Fruit fly (Drosophila melanogaster) ovary, adult (tissue): ENCODE results near the gene Rh4.

Experiments
- CG17801 ChIP-seq: fragments of 200-800 bp; optimal IDR thresholded peaks from 2 replicates; lab custom pipeline; 2019; ENCODE audit warnings: missing biosample characterization, mild to moderate bottlenecking, missing genetic modification characterization, moderate library complexity; ENCODE audit not compliant: partially characterized antibody

Rh4 gene

DNA sequence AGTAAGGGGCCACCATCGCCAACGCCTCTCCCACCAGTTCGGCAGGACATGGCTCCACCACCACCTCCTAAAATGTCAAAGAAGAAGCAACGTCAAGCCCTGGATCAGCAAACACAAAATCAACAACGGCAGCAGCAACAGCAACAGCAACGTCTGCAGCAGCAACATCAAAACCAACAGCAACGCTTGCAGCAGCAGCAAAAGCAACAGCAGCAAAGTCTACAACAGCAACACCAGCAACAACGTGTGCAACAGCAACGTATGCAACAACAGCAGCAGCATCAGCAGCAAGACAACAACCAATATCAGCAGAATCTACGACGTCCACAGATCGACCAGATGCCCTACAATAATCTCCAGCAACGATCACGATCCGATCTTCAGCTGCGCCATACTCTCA, 10.8 kb downstream of the Rh4 start:
- TF ChIP-seq CG17801 (GFP tag; lab: Kevin White, UChicago), result no peak

dm6 chr3L:16845607-16846277, 16.6 kb downstream of the Rh4 start, which contains the start of gene CG32161:
CG32161 (plus strand) TSS chr3L:16846227.
- TF ChIP-seq CG17801 (GFP tag; lab: Kevin White, UChicago), result no peak

- peak; percentile 76 for TF ChIP-seq CG17801 (GFP tag; lab: Kevin White, UChicago)
Observed at dm6 chr3L:16844920-16845573, 17.3 kb downstream of the Rh4 start, which contains the start of the genes kud and Zcchc7. kud (minus strand) TSS chr3L:16844991. Zcchc7 (plus strand) TSS chr3L:16845386.

dm6 chr3L:16842952-16843351, 19.4 kb downstream of the Rh4 start:
- no peak for TF ChIP-seq CG17801 (GFP tag; lab: Kevin White, UChicago)

dm6 chr3L:16842087-16842567, 20.2 kb downstream of the Rh4 start, which contains the start of gene TSG101:
TSG101 (plus strand) TSS chr3L:16842294.
- TF ChIP-seq CG17801 (GFP tag; lab: Kevin White, UChicago), result peak; percentile 4

- no peak for TF ChIP-seq CG17801 (GFP tag; lab: Kevin White, UChicago)
Observed at dm6 chr3L:16840540-16840939, 21.8 kb downstream of the Rh4 start.

DNA sequence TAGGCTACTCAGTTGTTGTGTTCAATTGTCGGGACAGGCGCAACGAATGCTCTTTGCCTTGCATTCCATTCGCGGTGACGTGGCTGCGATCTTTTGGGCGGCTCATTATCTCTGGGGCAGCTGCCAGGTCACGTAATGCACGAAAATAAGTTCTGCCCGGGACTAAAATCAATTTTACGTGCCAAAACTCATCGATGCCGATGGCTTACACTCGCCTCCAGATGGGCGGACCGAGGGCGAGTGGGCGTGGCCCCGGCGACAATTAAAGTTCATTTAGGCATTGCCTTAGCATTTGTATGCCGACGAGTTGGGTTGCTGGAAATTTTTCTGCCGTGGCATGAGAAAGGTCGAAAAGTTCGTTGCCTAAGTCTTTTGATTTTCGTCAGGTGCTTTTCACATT, 25.6 kb downstream of the Rh4 start:
- no peak for TF ChIP-seq CG17801 (GFP tag; lab: Kevin White, UChicago)

- TF ChIP-seq CG17801 (GFP tag; lab: Kevin White, UChicago), result no peak
Observed at dm6 chr3L:16829983-16830382, 32.3 kb downstream of the Rh4 start.

DNA sequence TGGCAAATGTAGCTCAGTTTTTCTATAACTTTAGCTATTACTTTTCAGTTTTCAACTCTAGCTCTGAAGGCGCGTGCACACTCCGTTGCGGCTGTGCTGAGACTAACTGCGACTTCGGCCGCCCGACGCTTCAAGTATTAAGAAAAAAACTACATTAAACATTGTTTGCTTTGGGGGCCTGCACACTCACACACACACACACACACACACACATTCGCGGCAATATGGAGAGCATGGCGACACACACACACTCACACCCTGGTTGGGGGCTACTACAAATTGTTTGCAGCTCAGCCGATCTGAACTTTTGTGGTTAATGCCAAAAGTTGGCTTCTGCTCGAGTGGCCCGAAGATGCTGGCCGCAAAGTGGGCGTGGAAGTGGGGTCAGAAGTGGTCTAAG, 33.4 kb downstream of the Rh4 start, which contains the start of gene CG13024:
TSS of gene CG13024 (minus strand) at position 108 of the 400 bp plus-strand sequence.
- TF ChIP-seq CG17801 (GFP tag; lab: Kevin White, UChicago), result no peak

- no peak for TF ChIP-seq CG17801 (GFP tag; lab: Kevin White, UChicago)
Observed at dm6 chr3L:16825195-16825594, 37.1 kb downstream of the Rh4 start.

dm6 chr3L:16824725-16825124, 37.6 kb downstream of the Rh4 start:
- TF ChIP-seq CG17801 (GFP tag; lab: Kevin White, UChicago), result no peak

DNA sequence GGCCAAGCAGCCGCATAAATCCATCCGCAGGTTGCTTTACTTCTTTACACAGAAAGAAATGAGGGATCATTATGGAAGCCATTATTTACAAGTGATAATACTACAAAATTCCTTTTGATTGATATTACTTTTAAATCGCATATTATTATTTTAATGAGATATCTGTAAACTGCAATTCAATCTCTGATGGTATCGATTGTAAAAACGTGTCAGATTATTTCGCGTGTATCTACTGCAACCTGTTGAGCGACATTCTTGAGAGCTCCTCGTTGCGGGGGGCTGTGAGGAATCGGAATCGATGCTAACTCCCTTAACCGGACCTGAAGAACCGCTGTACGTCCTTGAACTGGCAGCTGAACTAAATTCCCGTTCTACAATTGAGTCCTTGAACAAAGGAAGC, 44.3 kb downstream of the Rh4 start:
- TF ChIP-seq CG17801 (GFP tag; lab: Kevin White, UChicago), result no peak

DNA sequence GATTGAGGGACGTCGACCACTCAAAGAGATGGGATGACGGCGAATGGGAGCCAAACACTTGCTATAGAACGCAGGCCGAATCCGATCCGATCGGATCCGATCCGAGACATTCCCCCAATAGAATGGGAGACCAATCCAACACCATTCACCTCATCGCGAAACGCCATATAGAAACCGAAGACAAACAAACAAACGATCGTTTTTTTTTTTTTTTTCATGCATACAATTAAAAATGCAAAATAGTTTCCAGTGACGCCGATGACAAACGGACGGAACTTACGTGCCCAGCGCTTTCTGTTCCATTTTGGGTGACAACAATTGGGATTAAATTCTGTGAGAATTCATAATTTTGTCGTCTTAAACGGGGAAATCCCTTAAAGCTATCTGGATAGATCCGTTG, 48.3 kb downstream of the Rh4 start:
- no peak for TF ChIP-seq CG17801 (GFP tag; lab: Kevin White, UChicago)

DNA sequence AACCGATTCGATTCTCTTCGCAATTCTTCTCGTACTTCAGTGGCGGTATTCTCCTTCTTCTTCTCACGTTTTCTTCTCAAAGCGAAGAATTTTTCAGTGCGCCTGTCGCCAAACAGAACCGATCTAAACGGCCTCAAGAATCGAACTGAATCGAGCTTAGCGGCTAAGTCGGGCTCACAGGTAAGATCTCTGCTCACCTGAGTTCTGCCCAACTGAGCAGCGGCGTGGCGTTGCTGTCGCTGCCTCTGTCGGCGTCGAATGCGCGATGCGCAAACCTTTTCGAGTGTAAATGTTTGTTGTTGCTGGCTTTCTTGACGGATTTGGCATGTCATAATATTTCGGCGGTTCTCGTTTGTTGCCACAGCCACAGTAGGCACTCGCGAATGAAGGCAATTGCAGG, 50.4 kb downstream of the Rh4 start:
- TF ChIP-seq CG17801 (GFP tag; lab: Kevin White, UChicago), result no peak

dm6 chr3L:16810512-16810911, 51.8 kb downstream of the Rh4 start:
- TF ChIP-seq CG17801 (GFP tag; lab: Kevin White, UChicago), result no peak

DNA sequence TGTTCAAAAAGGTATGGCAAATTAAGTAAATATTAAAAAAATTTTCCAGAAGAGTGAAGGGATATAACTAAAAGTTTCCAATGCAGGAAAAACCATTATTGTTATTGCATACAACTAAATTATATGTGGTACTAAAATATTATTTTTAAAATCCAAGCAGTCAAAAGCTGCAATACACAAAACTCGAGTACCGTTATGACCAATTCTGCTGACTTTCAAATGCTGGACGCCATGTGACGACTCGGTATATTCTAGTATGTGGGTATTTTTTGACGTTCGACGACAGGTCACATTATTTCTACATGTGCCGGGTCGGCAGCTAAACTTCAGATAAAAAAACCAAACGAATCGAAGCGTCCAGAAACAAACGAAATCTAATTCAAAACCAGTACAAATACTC, 54.2 kb downstream of the Rh4 start:
- TF ChIP-seq CG17801 (GFP tag; lab: Kevin White, UChicago), result no peak
